Fruit fly (Drosophila melanogaster): Measurements from ENCODE around the gene cv.

Gene cv

DNA sequence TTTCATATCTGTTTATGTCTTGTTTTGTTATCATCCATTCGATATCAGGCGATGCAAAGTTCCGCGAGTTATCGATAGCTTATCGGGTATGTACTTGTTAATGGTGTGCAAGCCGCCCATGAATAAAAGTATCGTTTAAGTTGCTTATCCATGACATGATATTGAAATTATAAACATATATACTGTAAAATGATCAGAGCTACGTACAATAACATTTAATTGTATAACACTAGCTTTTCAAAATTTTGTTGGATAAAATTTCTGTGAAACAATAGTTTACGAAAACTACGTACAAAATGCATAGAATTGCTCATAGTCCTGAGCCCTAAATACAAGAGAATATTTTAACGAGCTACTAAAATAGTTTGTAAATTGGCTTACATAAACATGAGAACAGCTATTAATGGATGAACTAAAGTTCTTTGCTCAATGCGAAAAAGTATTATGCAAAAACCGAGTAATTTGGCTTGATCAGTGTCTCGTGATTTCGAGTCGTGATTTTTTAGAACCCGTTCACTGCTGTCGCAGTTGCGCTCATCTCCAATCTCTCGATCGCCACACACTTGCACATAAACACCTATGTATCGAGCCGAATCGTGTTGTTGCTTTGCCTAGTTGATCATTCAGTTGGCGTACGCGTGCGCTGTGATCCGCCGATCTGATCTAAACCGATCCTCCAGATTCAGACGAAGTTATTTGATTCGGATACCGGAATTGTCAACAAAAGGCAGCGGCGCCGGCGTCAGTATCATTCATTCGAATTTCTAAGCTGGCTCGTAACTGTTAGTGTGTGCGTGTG, at the start of gene cv, which contains the start of gene PGAP1:
Gene cv, plus strand, starts transcription at position 586 of the 799 bp plus-strand sequence.
Gene PGAP1, minus strand, starts transcription at position 57 of the 799 bp plus-strand sequence.
- TF ChIP-seq noc (tag; optimal IDR thresholded peaks at IDR 0.05): no peak

dm6 chrX:5646228-5646627, 43.6 kb upstream of the cv start:
- TF ChIP-seq noc (tag; optimal IDR thresholded peaks at IDR 0.05): no peak

DNA sequence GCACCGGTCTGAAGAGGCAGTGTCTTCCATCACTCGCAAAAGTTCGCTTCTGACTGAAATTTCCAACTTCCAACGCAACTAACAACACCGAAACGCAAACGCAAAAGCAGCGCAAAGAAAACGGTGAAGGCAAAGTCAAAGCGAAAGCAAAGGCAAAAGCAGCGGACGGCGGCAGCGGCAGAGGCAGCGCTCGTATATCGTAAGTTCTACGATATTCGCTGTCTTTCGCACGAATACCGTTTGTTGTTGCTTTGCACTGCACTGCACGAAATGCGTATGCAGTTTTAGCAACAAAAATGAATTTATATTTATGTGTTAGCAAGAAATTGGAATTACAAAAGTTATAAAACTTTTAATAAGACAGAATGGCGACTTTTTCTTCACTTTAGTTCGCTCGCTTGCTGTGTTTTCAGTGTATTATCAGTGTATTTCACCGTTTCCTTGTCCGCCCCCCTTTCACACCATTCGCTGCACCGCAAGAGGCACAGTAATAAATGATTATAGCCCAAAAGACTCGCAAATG, 41.3 kb upstream of the cv start, which contains the start of gene OtopLa:
Gene OtopLa, minus strand, starts transcription at position 51 of the 523 bp plus-strand sequence.
- TF ChIP-seq noc (tag; optimal IDR thresholded peaks at IDR 0.05): no peak

DNA sequence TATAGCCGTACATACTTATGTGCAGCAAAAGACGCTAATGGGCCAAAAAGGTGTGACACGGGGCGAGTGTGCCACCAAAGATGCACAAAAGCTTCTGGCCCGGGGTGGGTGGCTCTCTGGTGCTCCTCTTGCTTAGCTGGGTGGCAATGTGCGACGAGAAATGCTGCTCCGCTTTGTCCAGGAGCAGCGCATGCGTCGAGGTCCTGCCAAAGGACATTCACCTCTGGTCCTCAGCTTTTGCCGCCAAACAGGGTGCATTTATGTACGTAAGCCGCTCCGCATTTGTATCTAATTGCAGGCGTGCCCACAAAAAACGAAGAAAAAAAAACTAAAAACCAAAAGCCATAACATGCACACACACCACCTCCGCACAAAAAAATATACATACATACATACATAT, 40.4 kb upstream of the cv start:
- TF ChIP-seq noc (tag; optimal IDR thresholded peaks at IDR 0.05): no peak

dm6 chrX:5649998-5650397, 39.8 kb upstream of the cv start:
- TF ChIP-seq noc (tag; optimal IDR thresholded peaks at IDR 0.05): no peak

DNA sequence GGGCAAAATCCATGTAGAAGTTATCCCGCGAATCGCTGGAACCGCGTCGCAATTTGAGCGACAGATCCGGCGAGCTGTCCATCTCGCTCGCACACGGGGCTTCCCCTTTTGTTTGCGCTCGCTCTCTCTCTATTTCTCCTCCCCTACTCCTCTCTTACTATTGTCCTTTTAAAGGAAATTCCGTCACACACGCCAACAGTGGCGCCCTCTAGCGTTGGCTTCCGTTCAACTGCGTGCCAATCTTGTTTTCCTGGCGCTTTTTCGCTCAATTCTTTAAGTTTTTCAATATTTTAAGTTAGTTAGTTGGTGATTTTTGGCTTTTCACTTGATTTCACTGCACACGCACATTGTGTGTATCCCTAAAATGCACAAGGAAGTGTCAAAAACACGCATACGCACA, 27.8 kb upstream of the cv start:
- TF ChIP-seq noc (tag; optimal IDR thresholded peaks at IDR 0.05): no peak

dm6 chrX:5662761-5663160, 27.0 kb upstream of the cv start, which contains the start of gene OtopLc:
TSS of gene OtopLc (minus strand) at chrX:5662861.
- TF ChIP-seq noc (tag; optimal IDR thresholded peaks at IDR 0.05): no peak

dm6 chrX:5664222-5664621, 25.6 kb upstream of the cv start:
- TF ChIP-seq noc (tag; optimal IDR thresholded peaks at IDR 0.05): no peak

dm6 chrX:5665902-5666301, 23.9 kb upstream of the cv start, which contains the start of the genes Sirt4 and CG4119:
TSS of gene Sirt4 (minus strand) at chrX:5665940.
TSS of gene CG4119 (plus strand) at chrX:5666052.
- TF ChIP-seq noc (tag; optimal IDR thresholded peaks at IDR 0.05): peak; percentile 26

- TF ChIP-seq noc (tag; optimal IDR thresholded peaks at IDR 0.05): no peak
Observed at dm6 chrX:5671537-5672029, 18.2 kb upstream of the cv start, which contains the start of gene Rab18. TSS of gene Rab18 (minus strand) at chrX:5671812.

dm6 chrX:5672243-5673051, 17.4 kb upstream of the cv start, which contains the start of gene RpL35:
TSS of gene RpL35 (plus strand) at chrX:5672401.
- TF ChIP-seq noc (tag; optimal IDR thresholded peaks at IDR 0.05): peak; percentile 51

DNA sequence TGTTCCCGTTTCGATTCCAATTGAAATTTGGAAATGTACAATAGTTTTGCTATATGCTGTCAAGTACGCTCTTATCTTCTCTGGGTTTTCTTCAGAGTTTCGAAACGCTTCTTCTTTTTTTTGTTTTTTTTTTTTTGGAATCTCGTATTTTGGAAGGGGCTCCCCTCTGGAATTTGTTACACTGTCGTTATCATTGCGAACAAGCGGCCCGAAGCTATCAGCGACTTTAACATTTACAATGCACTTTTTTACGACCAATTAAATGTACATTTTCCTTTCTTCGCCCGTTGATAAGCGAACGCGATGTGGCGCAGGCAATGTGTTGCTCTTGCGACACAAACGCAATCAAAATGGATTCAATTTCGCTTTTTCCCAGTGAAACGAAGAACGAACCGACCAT, 12.9 kb upstream of the cv start:
- no peak for TF ChIP-seq noc (tag; optimal IDR thresholded peaks at IDR 0.05)

- no peak for TF ChIP-seq noc (tag; optimal IDR thresholded peaks at IDR 0.05)
Observed at dm6 chrX:5677400-5678177, 12.2 kb upstream of the cv start.

- TF ChIP-seq noc (tag; optimal IDR thresholded peaks at IDR 0.05): no peak
Observed at dm6 chrX:5678178-5678470, 11.7 kb upstream of the cv start.
